Worm (Caenorhabditis elegans) whole organism, L2 larva: ENCODE results near the gene srz-18.

ENCODE experiments used
- F13H6.1 ChIP-seq: sonication (generic microtip); optimal IDR thresholded peaks from 2 replicates; lab custom pipeline; 2016; ENCODE audit warnings: missing genetic modification characterization, missing compliant biosample characterization
- ceh-82 ChIP-seq: fragments of 150-350 bp; optimal IDR thresholded peaks from 2 replicates; lab custom pipeline; 2014; ENCODE audit warnings: missing biosample characterization, missing genetic modification characterization
- lin-11 ChIP-seq: fragments of 150-350 bp; sonication (generic microtip); optimal IDR thresholded peaks from 2 replicates; lab custom pipeline; 2014; ENCODE audit warnings: missing biosample characterization, missing genetic modification characterization, inconsistent platforms, mixed read lengths
- lin-39 ChIP-seq: fragments of 150-350 bp; optimal IDR thresholded peaks from 2 replicates; lab custom pipeline; 2014; ENCODE audit warnings: missing biosample characterization, missing genetic modification reagents, missing genetic modification characterization
- mdl-1 ChIP-seq, 2 experiments: fragments of 150-350 bp in 1 of 2; sonication (generic microtip) in 1 of 2; optimal IDR thresholded peaks; 2 replicates each; lab custom pipeline; 2017; ENCODE audit warnings: missing biosample characterization in 2 of 2, missing genetic modification characterization in 2 of 2
- nhr-11 ChIP-seq: fragments of 150-350 bp; optimal IDR thresholded peaks from 2 replicates; lab custom pipeline; 2014; ENCODE audit warnings: missing biosample characterization, missing genetic modification characterization
- nhr-12 ChIP-seq: fragments of 150-350 bp; optimal IDR thresholded peaks from 2 replicates; lab custom pipeline; 2014; ENCODE audit warnings: missing biosample characterization, missing genetic modification characterization
- peb-1 ChIP-seq: fragments of 150-350 bp; optimal IDR thresholded peaks from 2 replicates; lab custom pipeline; 2014; ENCODE audit warnings: missing biosample characterization, missing genetic modification characterization
- snpc-4 ChIP-seq: fragments of 150-350 bp; optimal IDR thresholded peaks from 2 replicates; lab custom pipeline; 2014; ENCODE audit warnings: missing biosample characterization, missing genetic modification characterization

DNA sequence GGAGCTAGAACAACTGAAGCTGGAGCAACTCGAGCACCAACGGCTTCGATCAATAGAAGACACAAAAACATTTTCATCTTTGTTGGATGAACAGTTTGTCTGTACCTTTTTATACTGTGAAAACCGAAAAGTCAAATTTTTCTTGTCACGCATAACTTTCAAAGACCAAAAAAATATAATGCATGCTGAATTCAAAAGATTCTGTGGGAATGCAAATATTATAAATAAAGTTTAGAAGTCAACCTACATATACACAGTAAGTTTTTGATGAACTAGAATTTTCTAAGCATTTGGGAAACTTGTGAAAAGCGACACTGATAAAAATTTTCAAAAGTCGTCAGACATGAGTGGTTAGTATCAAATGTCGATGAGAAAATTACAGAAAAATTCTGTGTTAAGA, 7.1 kb downstream of the srz-18 start, which contains the start of gene F46B3.15:
- TF ChIP-seq peb-1 (tag; lab: Kevin White, UChicago) (no peak), ceh-82 (tag; lab: Kevin White, UChicago) (no peak), nhr-12 (no peak), snpc-4 (tag; lab: Kevin White, UChicago) (no peak), lin-11 (tag; lab: Kevin White, UChicago) (no peak), mdl-1 (tag; optimal IDR thresholded peaks at IDR 0.05; lab: Kevin White, UChicago) (no peak), F13H6.1 (tag; lab: Kevin White, UChicago) (no peak), nhr-11 (no peak), lin-39 (tag; lab: Kevin White, UChicago) (no peak)
